Worm (Caenorhabditis elegans) whole organism, L2 larva: ENCODE results near the gene npp-10.

Source experiments
- blmp-1 ChIP-seq: sonication (generic microtip); optimal IDR thresholded peaks from 2 replicates; lab custom pipeline; 2017; ENCODE audit warnings: missing genetic modification characterization, mild to moderate bottlenecking, missing compliant biosample characterization, antibody characterized with exemption, moderate library complexity; ENCODE audit not compliant: insufficient read depth
- crh-2 ChIP-seq: sonication (generic microtip); optimal IDR thresholded peaks from 2 replicates; lab custom pipeline; 2017; ENCODE audit warnings: missing biosample characterization, missing genetic modification characterization
- egl-27 ChIP-seq: sonication (generic microtip); optimal IDR thresholded peaks from 3 replicates; lab custom pipeline; 2017; ENCODE audit warnings: missing biosample characterization, missing genetic modification reagents, missing genetic modification characterization
- lin-13 ChIP-seq: fragments of 150-350 bp; optimal IDR thresholded peaks from 2 replicates; lab custom pipeline; 2014; ENCODE audit warnings: missing biosample characterization, missing genetic modification reagents, missing genetic modification characterization
- lin-39 ChIP-seq: fragments of 150-350 bp; optimal IDR thresholded peaks from 2 replicates; lab custom pipeline; 2014; ENCODE audit warnings: missing biosample characterization, missing genetic modification reagents, missing genetic modification characterization
- nhr-11 ChIP-seq: fragments of 150-350 bp; optimal IDR thresholded peaks from 2 replicates; lab custom pipeline; 2014; ENCODE audit warnings: missing biosample characterization, missing genetic modification characterization
- nhr-23 ChIP-seq: fragments of 150-350 bp; optimal IDR thresholded peaks from 2 replicates; lab custom pipeline; 2014; ENCODE audit warnings: missing biosample characterization, missing genetic modification reagents, missing genetic modification characterization
- nhr-77 ChIP-seq: fragments of 150-350 bp; optimal IDR thresholded peaks from 2 replicates; lab custom pipeline; 2014; ENCODE audit warnings: missing biosample characterization, missing genetic modification characterization
- unc-55 ChIP-seq: fragments of 150-350 bp; sonication (generic microtip); optimal IDR thresholded peaks from 3 replicates; lab custom pipeline; 2014; ENCODE audit warnings: missing biosample characterization, missing genetic modification reagents, missing genetic modification characterization
- unc-62 ChIP-seq: fragments of 150-350 bp; optimal IDR thresholded peaks from 2 replicates; lab custom pipeline; 2014; ENCODE audit warnings: missing biosample characterization, missing genetic modification reagents, missing genetic modification characterization

ce11 chrIII:5965368-5965767 lies 54.0 kb downstream of the npp-10 start:
- TF ChIP-seq lin-39 (tag; lab: Kevin White, UChicago) (no peak), egl-27 (tag; lab: Kevin White, UChicago) (no peak), nhr-11 (no peak), lin-13 (no peak), unc-62 (GFP tag; lab: Kevin White, UChicago) (no peak), blmp-1 (tag; lab: Kevin White, UChicago) (no peak), nhr-77 (tag; lab: Kevin White, UChicago) (no peak), unc-55 (GFP tag; lab: Kevin White, UChicago) (no peak), crh-2 (no peak), nhr-23 (tag; lab: Kevin White, UChicago) (no peak)
